Fruit fly (Drosophila melanogaster) whole organism, embryonic: Measurements from ENCODE around the gene Hap40.

Source experiments
- CG10654 ChIP-seq: fragments of 200-800 bp; sonication (Bioruptor generic); optimal IDR thresholded peaks from 2 replicates; lab custom pipeline; 2016; ENCODE audit warnings: missing biosample characterization, missing genetic modification characterization
- CG11398 ChIP-seq: fragments of 200-800 bp; sonication (Bioruptor generic); optimal IDR thresholded peaks from 2 replicates; lab custom pipeline; 2016; ENCODE audit warnings: missing biosample characterization, missing genetic modification characterization
- CG14965 ChIP-seq: fragments of 200-800 bp; sonication (Bioruptor generic); optimal IDR thresholded peaks from 2 replicates; lab custom pipeline; 2016; ENCODE audit warnings: missing biosample characterization, missing genetic modification characterization, borderline replicate concordance
- CG15514 ChIP-seq: fragments of 200-800 bp; sonication (Bioruptor generic); optimal IDR thresholded peaks from 3 replicates; lab custom pipeline; 2017; ENCODE audit warnings: missing biosample characterization, missing genetic modification characterization, mild to moderate bottlenecking, moderate library complexity, missing genetic modification reagents
- CG17186 ChIP-seq: fragments of 200-800 bp; sonication (Bioruptor generic); optimal IDR thresholded peaks from 3 replicates; lab custom pipeline; 2017; ENCODE audit warnings: missing biosample characterization, missing genetic modification reagents, missing genetic modification characterization
- CG17802 ChIP-seq: fragments of 200-800 bp; sonication (Bioruptor generic); optimal IDR thresholded peaks from 2 replicates; lab custom pipeline; 2018; ENCODE audit warnings: missing biosample characterization, mild to moderate bottlenecking, missing genetic modification characterization, moderate library complexity
- CG17829 ChIP-seq: fragments of 200-800 bp; optimal IDR thresholded peaks from 2 replicates; lab custom pipeline; 2019; ENCODE audit warnings: missing biosample characterization, mild to moderate bottlenecking, missing genetic modification characterization, moderate library complexity
- CG1792 ChIP-seq: fragments of 200-800 bp; sonication (Bioruptor generic); optimal IDR thresholded peaks from 2 replicates; lab custom pipeline; 2016; ENCODE audit warnings: missing biosample characterization, missing genetic modification characterization
- CG32767 ChIP-seq: fragments of 200-800 bp; sonication (Bioruptor generic); IDR thresholded peaks from 2 replicates; pipeline ENCODE4 v1.3.6; 2022; ENCODE audit warnings: missing biosample characterization, missing genetic modification characterization
- CG32772 ChIP-seq: fragments of 200-800 bp; sonication (Bioruptor generic); IDR thresholded peaks from 2 replicates; pipeline ENCODE4 v1.3.6; 2022; ENCODE audit warnings: missing biosample characterization, missing genetic modification characterization
- CG33557 ChIP-seq: fragments of 200-800 bp; sonication (Bioruptor generic); optimal IDR thresholded peaks from 2 replicates; lab custom pipeline; 2019; ENCODE audit warnings: missing biosample characterization, mild to moderate bottlenecking, missing genetic modification characterization, moderate library complexity
- CG3407 ChIP-seq: fragments of 200-800 bp; sonication (Bioruptor generic); optimal IDR thresholded peaks from 2 replicates; lab custom pipeline; 2018; ENCODE audit warnings: missing biosample characterization, mild to moderate bottlenecking, missing genetic modification characterization
- CG4404 ChIP-seq: fragments of 200-800 bp; sonication (Bioruptor generic); IDR thresholded peaks from 2 replicates; pipeline ENCODE4 v1.3.6; 2022; ENCODE audit warnings: missing biosample characterization, missing genetic modification characterization
- CG4707 ChIP-seq: fragments of 200-800 bp; sonication (Bioruptor generic); optimal IDR thresholded peaks from 2 replicates; lab custom pipeline; 2018; ENCODE audit warnings: missing biosample characterization, mild to moderate bottlenecking, missing genetic modification characterization, moderate library complexity
- CG4730 ChIP-seq: fragments of 200-800 bp; sonication (Bioruptor generic); IDR thresholded peaks from 2 replicates; pipeline ENCODE4 v1.3.6; 2022; ENCODE audit warnings: missing biosample characterization, missing genetic modification characterization
- CG7745 ChIP-seq: fragments of 200-800 bp; sonication (Bioruptor generic); optimal IDR thresholded peaks from 2 replicates; lab custom pipeline; 2018; ENCODE audit warnings: missing biosample characterization, mild to moderate bottlenecking, missing genetic modification characterization, moderate library complexity
- Drgx ChIP-seq: fragments of 200-800 bp; sonication (Bioruptor generic); IDR thresholded peaks from 2 replicates; pipeline ENCODE4 v1.3.6; 2022; ENCODE audit warnings: missing biosample characterization, missing genetic modification characterization
- Fer3 ChIP-seq: fragments of 200-800 bp; sonication (Bioruptor generic); optimal IDR thresholded peaks from 2 replicates; lab custom pipeline; 2018; ENCODE audit warnings: missing biosample characterization, mild to moderate bottlenecking, missing genetic modification characterization, moderate library complexity
- HLH3B ChIP-seq: fragments of 200-800 bp; sonication (Bioruptor generic); IDR thresholded peaks from 2 replicates; pipeline ENCODE4 v1.3.6; 2022; ENCODE audit warnings: missing biosample characterization, missing genetic modification characterization
- HLH4C ChIP-seq: fragments of 200-800 bp; sonication (Bioruptor generic); IDR thresholded peaks from 3 replicates; pipeline ENCODE4 v1.3.6; 2022; ENCODE audit warnings: missing biosample characterization, missing genetic modification characterization; ENCODE audit not compliant: partially characterized antibody
- HmgD ChIP-seq: fragments of 200-800 bp; sonication (Bioruptor generic); optimal IDR thresholded peaks from 3 replicates; lab custom pipeline; 2016; ENCODE audit warnings: missing biosample characterization, missing genetic modification characterization
- HmgZ ChIP-seq: fragments of 200-800 bp; sonication (Bioruptor generic); optimal IDR thresholded peaks from 2 replicates; lab custom pipeline; 2018; ENCODE audit warnings: missing biosample characterization, mild to moderate bottlenecking, missing genetic modification characterization
- Jarid2 ChIP-seq: fragments of 200-800 bp; sonication (Bioruptor generic); optimal IDR thresholded peaks from 3 replicates; lab custom pipeline; 2017; ENCODE audit warnings: mild to moderate bottlenecking, missing biosample characterization, missing genetic modification reagents, missing genetic modification characterization
- Ptx1 ChIP-seq: fragments of 200-800 bp; sonication (Bioruptor generic); IDR thresholded peaks from 2 replicates; pipeline ENCODE4 v1.3.6; 2022; ENCODE audit warnings: missing biosample characterization, missing genetic modification characterization
- Xrp1 ChIP-seq: fragments of 200-800 bp; sonication (Bioruptor generic); IDR thresholded peaks from 2 replicates; pipeline ENCODE4 v1.3.6; 2022; ENCODE audit warnings: missing biosample characterization, missing genetic modification characterization
- amos ChIP-seq: fragments of 200-800 bp; sonication (Bioruptor generic); IDR thresholded peaks from 2 replicates; pipeline ENCODE4 v1.3.6; 2022; ENCODE audit warnings: missing biosample characterization, missing genetic modification characterization; ENCODE audit not compliant: partially characterized antibody
- bab2 ChIP-seq: fragments of 200-800 bp; sonication (Bioruptor generic); optimal IDR thresholded peaks from 2 replicates; lab custom pipeline; 2016; ENCODE audit warnings: missing biosample characterization, missing genetic modification characterization
- bbx ChIP-seq: fragments of 200-800 bp; sonication (Bioruptor generic); IDR thresholded peaks from 2 replicates; pipeline ENCODE4 v1.3.6; 2022; ENCODE audit warnings: missing biosample characterization, missing genetic modification characterization; ENCODE audit not compliant: partially characterized antibody
- cas ChIP-seq: fragments of 200-800 bp; sonication (Bioruptor generic); IDR thresholded peaks from 2 replicates; pipeline ENCODE4 v1.3.6; 2022; ENCODE audit warnings: missing biosample characterization, missing genetic modification characterization
- chinmo ChIP-seq: fragments of 200-800 bp; sonication (Bioruptor generic); IDR thresholded peaks from 4 replicates; pipeline ENCODE4 v1.3.6; 2022; ENCODE audit warnings: missing biosample characterization, missing genetic modification characterization; ENCODE audit not compliant: partially characterized antibody
- ci ChIP-seq: fragments of 200-800 bp; sonication (Bioruptor generic); IDR thresholded peaks from 3 replicates; pipeline ENCODE4 v1.3.6; 2022; ENCODE audit warnings: missing biosample characterization, missing genetic modification characterization
- dm ChIP-seq: fragments of 200-800 bp; sonication (Bioruptor generic); optimal IDR thresholded peaks from 3 replicates; lab custom pipeline; 2016; ENCODE audit warnings: missing biosample characterization, missing genetic modification characterization
- ems ChIP-seq: fragments of 200-800 bp; sonication (Bioruptor generic); optimal IDR thresholded peaks from 3 replicates; lab custom pipeline; 2016; ENCODE audit warnings: missing biosample characterization, missing genetic modification characterization
- fd102C ChIP-seq: fragments of 200-800 bp; sonication (Bioruptor generic); optimal IDR thresholded peaks from 2 replicates; lab custom pipeline; 2018; ENCODE audit warnings: missing biosample characterization, mild to moderate bottlenecking, missing genetic modification characterization, moderate library complexity
- fd64A ChIP-seq: fragments of 200-800 bp; sonication (Bioruptor generic); optimal IDR thresholded peaks from 3 replicates; lab custom pipeline; 2018; ENCODE audit warnings: missing biosample characterization, mild to moderate bottlenecking, missing genetic modification characterization
- gcm2 ChIP-seq: fragments of 200-800 bp; sonication (Bioruptor generic); optimal IDR thresholded peaks from 2 replicates; lab custom pipeline; 2016; ENCODE audit warnings: missing biosample characterization, missing genetic modification characterization
- jumu ChIP-seq: fragments of 200-800 bp; sonication (Bioruptor generic); optimal IDR thresholded peaks from 3 replicates; lab custom pipeline; 2016; ENCODE audit warnings: missing biosample characterization, missing genetic modification characterization
- lmd ChIP-seq: fragments of 200-800 bp; sonication (Bioruptor generic); IDR thresholded peaks from 2 replicates; pipeline ENCODE4 v1.3.6; 2022; ENCODE audit warnings: missing biosample characterization, missing genetic modification characterization
- mirr ChIP-seq: fragments of 200-800 bp; sonication (Bioruptor generic); optimal IDR thresholded peaks from 3 replicates; lab custom pipeline; 2018; ENCODE audit warnings: missing biosample characterization, mild to moderate bottlenecking, missing genetic modification characterization
- onecut ChIP-seq: fragments of 200-800 bp; sonication (Bioruptor generic); IDR thresholded peaks from 2 replicates; pipeline ENCODE4 v1.3.6; 2022; ENCODE audit warnings: missing biosample characterization, missing genetic modification characterization
- sens-2 ChIP-seq: fragments of 200-800 bp; sonication (Bioruptor generic); IDR thresholded peaks from 2 replicates; pipeline ENCODE4 v1.3.6; 2022; ENCODE audit warnings: missing biosample characterization, missing genetic modification characterization
- ssp ChIP-seq: fragments of 200-800 bp; sonication (Bioruptor generic); IDR thresholded peaks from 2 replicates; pipeline ENCODE4 v1.3.6; 2022; ENCODE audit warnings: missing biosample characterization, missing genetic modification characterization
- sug ChIP-seq: fragments of 200-800 bp; optimal IDR thresholded peaks from 2 replicates; lab custom pipeline; 2019; ENCODE audit warnings: missing biosample characterization, mild to moderate bottlenecking, missing genetic modification characterization, moderate library complexity
- unpg ChIP-seq: fragments of 200-800 bp; sonication (Bioruptor generic); optimal IDR thresholded peaks from 3 replicates; lab custom pipeline; 2018; ENCODE audit warnings: missing biosample characterization, mild to moderate bottlenecking, missing genetic modification characterization, moderate library complexity
- z ChIP-seq: fragments of 200-800 bp; sonication (Bioruptor generic); IDR thresholded peaks from 3 replicates; pipeline ENCODE4 v1.3.6; 2022; ENCODE audit warnings: missing biosample characterization, missing genetic modification characterization
- zf30C ChIP-seq: fragments of 200-800 bp; sonication (Bioruptor generic); optimal IDR thresholded peaks from 3 replicates; lab custom pipeline; 2018; ENCODE audit warnings: missing biosample characterization, mild to moderate bottlenecking, missing genetic modification characterization
- zfh1 ChIP-seq: fragments of 200-800 bp; sonication (Bioruptor generic); IDR thresholded peaks from 3 replicates; pipeline ENCODE4 v1.3.6; 2022; ENCODE audit warnings: missing biosample characterization, missing genetic modification characterization

The Hap40 gene

DNA sequence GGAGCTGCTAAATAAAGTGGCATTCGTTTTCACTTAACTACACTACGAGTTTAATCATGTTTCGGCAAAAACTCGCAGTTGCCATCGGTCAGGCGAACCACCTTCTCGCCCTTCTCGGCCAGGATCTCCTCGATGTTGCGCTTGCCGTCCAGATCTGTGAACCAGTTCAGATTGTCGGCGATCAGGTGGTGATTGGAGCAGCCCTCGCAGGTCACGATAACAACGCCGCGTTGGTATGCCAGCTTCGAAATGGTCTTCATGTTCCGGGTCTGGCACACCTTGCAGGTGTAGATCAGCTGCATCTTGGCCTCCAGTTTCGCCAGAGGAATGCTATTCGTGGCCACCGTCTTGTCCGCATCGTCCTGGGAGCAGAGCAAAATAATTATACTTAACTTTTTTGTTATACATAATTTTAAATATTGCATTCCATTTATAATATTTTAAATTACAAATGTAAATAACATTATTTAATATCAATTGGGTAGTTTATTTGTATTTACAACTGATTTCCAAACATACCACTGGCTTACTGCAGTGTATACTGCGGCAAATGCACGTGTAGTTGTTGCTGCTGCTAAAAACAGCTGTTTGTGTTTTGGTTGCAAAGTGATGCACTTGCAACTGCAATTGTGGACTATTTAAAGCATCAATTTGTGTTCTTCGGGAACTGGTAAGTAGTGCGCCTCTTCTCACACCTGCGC lies 29.4 kb downstream of the Hap40 start:
- TF ChIP-seq Xrp1 (GFP tag; lab: Robert Waterston, UW) (peak; percentile 6; the same call in 1 of the 2 replicates), Jarid2 (GFP tag; lab: Kevin White, UChicago) (no peak), Drgx (GFP tag; lab: Robert Waterston, UW) (peak; percentile 10; the same call in 1 of the 2 replicates), CG7745 (tag; lab: Kevin White, UChicago) (no peak), CG4707 (GFP tag; lab: Kevin White, UChicago) (no peak), zf30C (GFP tag; lab: Kevin White, UChicago) (peak; percentile 83), CG15514 (GFP tag; lab: Kevin White, UChicago) (peak; percentile 96), zfh1 (GFP tag; lab: Robert Waterston, UW) (0 out of 3 replicates have a peak, but pooled peaks have one; percentile 7), ci (GFP tag; lab: Robert Waterston, UW) (peak; percentile 35; the same call in 1 of the 3 replicates)

dm6 chrX:15733995-15734394 lies 30.1 kb downstream of the Hap40 start, which contains the start of the genes CG12379 and MagR:
Gene CG12379 (minus strand): TSS chrX:15733996.
Gene MagR (plus strand): TSS chrX:15734270.
- TF ChIP-seq HLH3B (GFP tag; lab: Robert Waterston, UW) (no peak), sug (tag; lab: Kevin White, UChicago) (peak; percentile 83), Ptx1 (GFP tag; lab: Robert Waterston, UW) (peak; percentile 53), fd64A (GFP tag; lab: Kevin White, UChicago) (no peak), unpg (no peak), CG1792 (GFP tag; lab: Kevin White, UChicago) (no peak), bab2 (peak; percentile 59), amos (GFP tag; lab: Robert Waterston, UW) (peak; percentile 78), CG17802 (tag; lab: Kevin White, UChicago) (no peak), CG32772 (GFP tag; lab: Robert Waterston, UW) (peak; percentile 53; the same call in 1 of the 2 replicates), CG4404 (peak; percentile 55; the same call in 1 of the 2 replicates), gcm2 (GFP tag; lab: Kevin White, UChicago) (peak; percentile 5), CG17186 (GFP tag; lab: Kevin White, UChicago) (peak; percentile 7), CG4707 (GFP tag; lab: Kevin White, UChicago) (no peak), CG4730 (GFP tag; lab: Robert Waterston, UW) (no peak), onecut (GFP tag; lab: Robert Waterston, UW) (no peak), CG14965 (no peak), ems (GFP tag; lab: Kevin White, UChicago) (peak; percentile 39), CG3407 (GFP tag; lab: Kevin White, UChicago) (no peak), bbx (GFP tag; lab: Robert Waterston, UW) (peak; percentile 60), mirr (peak; percentile 24), lmd (GFP tag; lab: Robert Waterston, UW) (peak; percentile 62), ssp (GFP tag; lab: Robert Waterston, UW) (0 out of 2 replicates have a peak, but pooled peaks have one; percentile 46), CG11398 (peak; percentile 29), CG32767 (no peak), CG33557 (GFP tag; lab: Kevin White, UChicago) (peak; percentile 64), Drgx (GFP tag; lab: Robert Waterston, UW) (no peak), CG10654 (GFP tag; lab: Kevin White, UChicago) (no peak), HmgZ (tag; lab: Kevin White, UChicago) (peak; percentile 42), HLH4C (peak; percentile 79), Fer3 (peak; percentile 66), dm (peak; percentile 38), z (GFP tag; lab: Robert Waterston, UW) (no peak), sens-2 (GFP tag; lab: Robert Waterston, UW) (no peak), CG17829 (tag; lab: Kevin White, UChicago) (peak; percentile 33), HmgD (peak; percentile 9), cas (GFP tag; lab: Robert Waterston, UW) (no peak), fd102C (no peak), chinmo (GFP tag; lab: Robert Waterston, UW) (0 out of 4 replicates have a peak, but pooled peaks have one; percentile 67), jumu (GFP tag; lab: Kevin White, UChicago) (peak; percentile 52)
